Fruit fly (Drosophila melanogaster) whole organism: ENCODE measurements around the gene CG31642.

Experiments
- CG8478 ChIP-seq: fragments of >200 bp; optimal IDR thresholded peaks from 2 replicates; lab custom pipeline; 2018; ENCODE audit warnings: inconsistent platforms
- EcR ChIP-seq, 2 experiments: fragments of >200 bp; optimal IDR thresholded peaks; 2 replicates each; lab custom pipeline; 2017; ENCODE audit warnings: missing biosample characterization in 2 of 2, missing genetic modification characterization in 2 of 2, missing genetic modification reagents in 2 of 2
- pan ChIP-seq: fragments of >200 bp; optimal IDR thresholded peaks from 2 replicates; lab custom pipeline; 2017
- psq ChIP-seq: fragments of >200 bp; optimal IDR thresholded peaks from 2 replicates; lab custom pipeline; 2017
- usp ChIP-seq: fragments of >200 bp; optimal IDR thresholded peaks from 2 replicates; lab custom pipeline; 2017; ENCODE audit warnings: missing biosample characterization, missing genetic modification characterization, mixed read lengths

dm6 chr2L:6078757-6079351 lies 39.5 kb upstream of the CG31642 start:
- no peak for TF ChIP-seq pan (lab: Kevin White, UChicago)
- no peak for TF ChIP-seq usp
- peak; percentile 99 to 100 for TF ChIP-seq EcR (GFP tag; optimal IDR thresholded peaks at IDR 0.05; lab: Kevin White, UChicago)
- no peak for TF ChIP-seq psq (lab: Kevin White, UChicago)
- no peak for TF ChIP-seq CG8478 (lab: Kevin White, UChicago)
